Worm (Caenorhabditis elegans) whole organism, L4 larva: Measurements from ENCODE around the gene ife-2.
A peak's percentile ranks its signal among the peaks of the same experiment; 100 is the strongest.

ENCODE experiments used
- daf-12 ChIP-seq: fragments of 150-350 bp; optimal IDR thresholded peaks from 2 replicates; lab custom pipeline; 2014; ENCODE audit warnings: missing biosample characterization, missing genetic modification reagents, missing genetic modification characterization
- daf-16 ChIP-seq, 3 experiments: sonication (generic microtip); optimal IDR thresholded peaks; 2 replicates each; lab custom pipeline; 2016 to 2017; ENCODE audit warnings: missing genetic modification characterization in 3 of 3, missing genetic modification reagents in 3 of 3, mild to moderate bottlenecking in 2 of 3, missing compliant biosample characterization in 2 of 3, missing biosample characterization in 1 of 3, moderate library complexity in 1 of 3
- lin-13 ChIP-seq: fragments of 150-350 bp; optimal IDR thresholded peaks from 2 replicates; lab custom pipeline; 2014; ENCODE audit warnings: missing biosample characterization, missing genetic modification reagents, missing genetic modification characterization
- snpc-4 ChIP-seq: fragments of 150-350 bp; optimal IDR thresholded peaks from 2 replicates; lab custom pipeline; 2014; ENCODE audit warnings: missing biosample characterization, missing genetic modification characterization
- unc-39 ChIP-seq: sonication (generic microtip); optimal IDR thresholded peaks from 2 replicates; lab custom pipeline; 2017; ENCODE audit warnings: missing biosample characterization, missing genetic modification characterization
- unc-62 ChIP-seq, 3 experiments: fragments of 150-350 bp in 1 of 3; sonication (generic microtip); optimal IDR thresholded peaks in 2 of 3; peaks in 1 of 3; 1 replicate in 1 of 3; 2 replicates in 2 of 3; lab custom pipeline; 2014 to 2017; ENCODE audit warnings: missing biosample characterization in 3 of 3, missing genetic modification characterization in 3 of 3, missing genetic modification reagents in 3 of 3, missing genotype in 1 of 3

DNA sequence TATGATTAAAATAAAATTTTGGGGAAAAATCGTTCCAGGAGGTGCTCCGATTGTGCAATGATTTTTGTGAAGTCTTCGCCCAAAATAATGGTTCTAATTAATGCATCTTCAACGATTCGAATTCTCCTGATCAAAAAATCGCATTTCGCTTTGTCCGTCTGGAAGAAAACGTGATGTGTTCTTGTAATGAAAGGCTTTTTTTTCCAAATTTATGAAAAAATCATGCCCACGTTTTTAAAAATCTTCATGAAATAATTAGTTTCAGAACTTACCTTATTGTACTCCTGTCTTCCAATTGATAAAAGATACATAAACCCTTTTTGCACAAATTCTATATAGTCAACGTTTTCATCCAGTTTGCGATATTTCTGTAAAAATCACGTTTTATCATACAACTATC, 7.1 kb upstream of the ife-2 start:
- TF ChIP-seq unc-39 (tag; lab: Kevin White, UChicago) (no peak), lin-13 (GFP tag; lab: Kevin White, UChicago) (no peak), unc-62 (GFP tag; optimal IDR thresholded peaks at IDR 0.05 in 1 of 2; lab: Kevin White, UChicago) (peak in 1 of 2 experiments; percentile 92), unc-62 (tag; optimal IDR thresholded peaks at IDR 0.05; lab: Kevin White, UChicago) (no peak), snpc-4 (no peak), daf-12 (tag; lab: Kevin White, UChicago) (no peak), daf-16 (GFP tag; optimal IDR thresholded peaks at IDR 0.05; lab: Kevin White, UChicago) (no peak), daf-16 (tag; optimal IDR thresholded peaks at IDR 0.05; lab: Kevin White, UChicago) (no peak)
